Worm (Caenorhabditis elegans) whole organism, L3 larva: Measurements from ENCODE around the gene fbxc-25.

Source experiments
- aly-2 ChIP-seq: fragments of 150-350 bp; optimal IDR thresholded peaks from 2 replicates; lab custom pipeline; 2014; ENCODE audit warnings: missing biosample characterization, missing genetic modification characterization
- nhr-11 ChIP-seq: fragments of 150-350 bp; optimal IDR thresholded peaks from 2 replicates; lab custom pipeline; 2014; ENCODE audit warnings: missing biosample characterization, missing genetic modification characterization
- nhr-12 ChIP-seq: fragments of 150-350 bp; optimal IDR thresholded peaks from 2 replicates; lab custom pipeline; 2014; ENCODE audit warnings: missing biosample characterization, missing genetic modification characterization
- nhr-77 ChIP-seq: fragments of 150-350 bp; optimal IDR thresholded peaks from 2 replicates; lab custom pipeline; 2014; ENCODE audit warnings: missing biosample characterization, missing genetic modification characterization
- unc-62 ChIP-seq: fragments of 150-350 bp; sonication (generic microtip); optimal IDR thresholded peaks from 4 replicates; lab custom pipeline; 2014; ENCODE audit warnings: missing biosample characterization, missing genetic modification reagents, missing genetic modification characterization

- TF ChIP-seq aly-2 (tag; lab: Kevin White, UChicago) (no peak), unc-62 (GFP tag; lab: Kevin White, UChicago) (no peak), nhr-12 (tag; lab: Kevin White, UChicago) (no peak), nhr-11 (tag; lab: Kevin White, UChicago) (no peak), nhr-77 (no peak)
Observed at ce11 chrII:2277418-2277817, 18.6 kb downstream of the fbxc-25 start, which contains the start of gene K09F6.15.
